Worm (Caenorhabditis elegans) whole organism, early embryonic: ENCODE data around the gene K08E7.5.

Experiments
- B0310.2 ChIP-seq: sonication (generic microtip); optimal IDR thresholded peaks from 2 replicates; lab custom pipeline; 2016; ENCODE audit warnings: mild to moderate bottlenecking, missing genetic modification characterization, missing compliant biosample characterization
- F13C5.2 ChIP-seq: sonication (generic microtip); optimal IDR thresholded peaks from 2 replicates; lab custom pipeline; 2017; ENCODE audit warnings: mild to moderate bottlenecking, missing genetic modification characterization, inconsistent platforms, missing compliant biosample characterization
- aly-1 ChIP-seq: sonication (generic microtip); optimal IDR thresholded peaks from 2 replicates; lab custom pipeline; 2016; ENCODE audit warnings: missing genetic modification characterization, missing compliant biosample characterization
- ama-1 ChIP-seq: fragments of 150-350 bp; optimal IDR thresholded peaks from 2 replicates; lab custom pipeline; 2014
- ceh-13 ChIP-seq: fragments of 200-800 bp; sonication (Bioruptor generic); optimal IDR thresholded peaks from 2 replicates; lab custom pipeline; 2018; ENCODE audit warnings: mild to moderate bottlenecking, missing genetic modification characterization, missing compliant biosample characterization
- ceh-36 ChIP-seq: sonication (generic microtip); optimal IDR thresholded peaks from 2 replicates; lab custom pipeline; 2016; ENCODE audit warnings: missing genetic modification characterization, inconsistent platforms, missing compliant biosample characterization
- ets-7 ChIP-seq: sonication (generic microtip); optimal IDR thresholded peaks from 2 replicates; lab custom pipeline; 2016; ENCODE audit warnings: missing genotype, missing genetic modification characterization, missing compliant biosample characterization
- flt-1 ChIP-seq: fragments of 200-800 bp; sonication (Bioruptor generic); IDR thresholded peaks from 2 replicates; pipeline ENCODE4 v1.3.6; 2022; ENCODE audit warnings: missing genetic modification characterization, missing compliant biosample characterization
- hmbx-1 ChIP-seq: sonication (generic microtip); optimal IDR thresholded peaks from 2 replicates; lab custom pipeline; 2016; ENCODE audit warnings: mild to moderate bottlenecking, missing genetic modification characterization, missing compliant biosample characterization
- hmg-4 ChIP-seq: fragments of 200-800 bp; sonication (Bioruptor generic); optimal IDR thresholded peaks from 2 replicates; lab custom pipeline; 2018; ENCODE audit warnings: mild to moderate bottlenecking, missing genetic modification characterization, missing compliant biosample characterization
- hnd-1 ChIP-seq: sonication (generic microtip); optimal IDR thresholded peaks from 2 replicates; lab custom pipeline; 2016; ENCODE audit warnings: missing genetic modification characterization, missing compliant biosample characterization
- pes-1 ChIP-seq: fragments of 200-800 bp; sonication (Bioruptor generic); IDR thresholded peaks from 2 replicates; pipeline ENCODE4 v1.3.6; 2022; ENCODE audit warnings: missing genetic modification reagents, missing genetic modification characterization, missing compliant biosample characterization
- scrt-1 ChIP-seq: fragments of 200-800 bp; sonication (Bioruptor generic); IDR thresholded peaks from 2 replicates; pipeline ENCODE4 v1.3.6; 2022; ENCODE audit warnings: missing genetic modification characterization, missing compliant biosample characterization
- sea-1 ChIP-seq: fragments of 200-800 bp; sonication (Bioruptor generic); conservative IDR thresholded peaks from 2 replicates; pipeline ENCODE4 v1.3.6; 2022; ENCODE audit warnings: missing genetic modification characterization, missing compliant biosample characterization
- tbx-11 ChIP-seq: fragments of 200-800 bp; sonication (Bioruptor generic); IDR thresholded peaks from 2 replicates; pipeline ENCODE4 v1.3.6; 2022; ENCODE audit warnings: missing genetic modification characterization, missing compliant biosample characterization
- tbx-37 ChIP-seq: fragments of 200-800 bp; sonication (Bioruptor generic); conservative IDR thresholded peaks from 2 replicates; pipeline ENCODE4 v1.3.6; 2022; ENCODE audit warnings: missing genetic modification reagents, missing genetic modification characterization, missing compliant biosample characterization
- tra-4 ChIP-seq: sonication (generic microtip); optimal IDR thresholded peaks from 2 replicates; lab custom pipeline; 2017; ENCODE audit warnings: missing genetic modification characterization, missing compliant biosample characterization

K08E7.5 gene

ce11 chrIV:12558925-12559450 is 14.2 kb upstream of the K08E7.5 start, which contains the start of the genes ZK795.2 and ZK795.3:
TSS of gene ZK795.2 (minus strand) at chrIV:12558975.
TSS of gene ZK795.3 (plus strand) at chrIV:12559365.
- no peak for TF ChIP-seq hmbx-1
- no peak for TF ChIP-seq ceh-13 (GFP tag; lab: Kevin White, UChicago)
- no peak for TF ChIP-seq F13C5.2 (tag; lab: Kevin White, UChicago)

- TF ChIP-seq scrt-1 (no peak), flt-1 (no peak), ceh-36 (tag; lab: Kevin White, UChicago) (no peak), ceh-13 (GFP tag; lab: Kevin White, UChicago) (no peak), ets-7 (no peak), ama-1 (lab: Kevin White, UChicago) (no peak), hmg-4 (GFP tag; lab: Kevin White, UChicago) (no peak), tbx-11 (GFP tag; lab: Robert Waterston, UW) (no peak), B0310.2 (no peak), tbx-37 (GFP tag; lab: Robert Waterston, UW) (no peak), pes-1 (GFP tag; lab: Robert Waterston, UW) (no peak), hnd-1 (tag; lab: Kevin White, UChicago) (no peak), hmbx-1 (no peak), aly-1 (no peak)
Measured at ce11 chrIV:12560568-12560967, 12.6 kb upstream of the K08E7.5 start, which contains the start of gene snb-7. TSS of gene snb-7 (plus strand) at chrIV:12560868.

- TF ChIP-seq F13C5.2 (tag; lab: Kevin White, UChicago) (no peak), pes-1 (GFP tag; lab: Robert Waterston, UW) (no peak), tbx-37 (GFP tag; lab: Robert Waterston, UW) (no peak), flt-1 (no peak), ama-1 (lab: Kevin White, UChicago) (no peak), hnd-1 (tag; lab: Kevin White, UChicago) (no peak), scrt-1 (no peak)
Measured at ce11 chrIV:12565933-12566540, 7.1 kb upstream of the K08E7.5 start, which contains the start of gene eak-7. TSS of gene eak-7 (minus strand) at chrIV:12565983.

- TF ChIP-seq tbx-11 (GFP tag; lab: Robert Waterston, UW) = no peak
- TF ChIP-seq tra-4 (tag; lab: Kevin White, UChicago) = no peak
- no peak for TF ChIP-seq ets-7
- no peak for TF ChIP-seq ceh-13 (GFP tag; lab: Kevin White, UChicago)
- TF ChIP-seq hmg-4 (GFP tag; lab: Kevin White, UChicago) = no peak
- no peak for TF ChIP-seq tbx-37 (GFP tag; lab: Robert Waterston, UW)
- no peak for TF ChIP-seq hnd-1 (tag; lab: Kevin White, UChicago)
- no peak for TF ChIP-seq B0310.2
- no peak for TF ChIP-seq ceh-36 (tag; lab: Kevin White, UChicago)
- TF ChIP-seq pes-1 (GFP tag; lab: Robert Waterston, UW) = no peak
- TF ChIP-seq flt-1 = no peak
- TF ChIP-seq aly-1 = no peak
- no peak for TF ChIP-seq F13C5.2 (tag; lab: Kevin White, UChicago)
- no peak for TF ChIP-seq hmbx-1
- no peak for TF ChIP-seq scrt-1
- TF ChIP-seq sea-1 = no peak
- TF ChIP-seq ama-1 (lab: Kevin White, UChicago) = no peak
Measured at ce11 chrIV:12567176-12567892, 5.8 kb upstream of the K08E7.5 start, which contains the start of the genes hsb-1 and let-99. TSS of gene hsb-1 (minus strand) at chrIV:12567226. TSS of gene let-99 (plus strand) at chrIV:12567842.

- no peak for TF ChIP-seq tbx-11 (GFP tag; lab: Robert Waterston, UW)
- no peak for TF ChIP-seq F13C5.2 (tag; lab: Kevin White, UChicago)
- no peak for TF ChIP-seq ceh-36 (tag; lab: Kevin White, UChicago)
- TF ChIP-seq sea-1 = no peak
- no peak for TF ChIP-seq tbx-37 (GFP tag; lab: Robert Waterston, UW)
- TF ChIP-seq hmbx-1 = no peak
- no peak for TF ChIP-seq ama-1 (lab: Kevin White, UChicago)
- no peak for TF ChIP-seq scrt-1
- TF ChIP-seq pes-1 (GFP tag; lab: Robert Waterston, UW) = no peak
- no peak for TF ChIP-seq tra-4 (tag; lab: Kevin White, UChicago)
- TF ChIP-seq B0310.2 = no peak
- no peak for TF ChIP-seq ets-7
- no peak for TF ChIP-seq ceh-13 (GFP tag; lab: Kevin White, UChicago)
- TF ChIP-seq hnd-1 (tag; lab: Kevin White, UChicago) = no peak
Measured at ce11 chrIV:12570546-12570945, 2.6 kb upstream of the K08E7.5 start.

ce11 chrIV:12571047-12571446 is 2.1 kb upstream of the K08E7.5 start, which contains the start of gene K08E7.4:
TSS of gene K08E7.4 (minus strand) at chrIV:12571147.
- TF ChIP-seq ceh-13 (GFP tag; lab: Kevin White, UChicago) = no peak
- no peak for TF ChIP-seq tbx-11 (GFP tag; lab: Robert Waterston, UW)
- TF ChIP-seq tra-4 (tag; lab: Kevin White, UChicago) = no peak
- TF ChIP-seq scrt-1 = no peak
- TF ChIP-seq ceh-36 (tag; lab: Kevin White, UChicago) = no peak
- no peak for TF ChIP-seq tbx-37 (GFP tag; lab: Robert Waterston, UW)
- no peak for TF ChIP-seq ets-7
- no peak for TF ChIP-seq aly-1
- TF ChIP-seq B0310.2 = no peak
- TF ChIP-seq flt-1 = no peak
- TF ChIP-seq ama-1 (lab: Kevin White, UChicago) = no peak
- no peak for TF ChIP-seq pes-1 (GFP tag; lab: Robert Waterston, UW)
- no peak for TF ChIP-seq hmbx-1
- no peak for TF ChIP-seq F13C5.2 (tag; lab: Kevin White, UChicago)

ce11 chrIV:12574265-12574664 is 1.1 kb downstream of the K08E7.5 start:
- TF ChIP-seq ets-7 (no peak), hnd-1 (tag; lab: Kevin White, UChicago) (no peak), hmg-4 (GFP tag; lab: Kevin White, UChicago) (no peak), aly-1 (no peak), F13C5.2 (tag; lab: Kevin White, UChicago) (no peak), ama-1 (lab: Kevin White, UChicago) (no peak), ceh-36 (tag; lab: Kevin White, UChicago) (no peak), pes-1 (GFP tag; lab: Robert Waterston, UW) (no peak), tra-4 (tag; lab: Kevin White, UChicago) (no peak)
